Fruit fly (Drosophila melanogaster): Measurements from ENCODE around the gene Nxf3.

Nxf3 gene

dm6 chr3L:13949440-13950066 is 15.4 kb upstream of the Nxf3 start:
- no peak for TF ChIP-seq CG15710 (tag; optimal IDR thresholded peaks at IDR 0.05)
- TF ChIP-seq CG32121 (GFP tag; IDR thresholded peaks at IDR 0.05): peak; percentile 67; the same call in 1 of the 2 replicates
- TF ChIP-seq CG8301 (tag; optimal IDR thresholded peaks at IDR 0.05): peak; percentile 42
- no peak for TF ChIP-seq Pif1B (GFP tag; optimal IDR thresholded peaks at IDR 0.05)
- TF ChIP-seq D1 (tag; optimal IDR thresholded peaks at IDR 0.05): no peak
- TF ChIP-seq Snoo (tag; optimal IDR thresholded peaks at IDR 0.05): no peak
- TF ChIP-seq CG13204 (GFP tag; optimal IDR thresholded peaks at IDR 0.05): no peak
- no peak for TF ChIP-seq fd96Ca (GFP tag; IDR thresholded peaks at IDR 0.05)
- TF ChIP-seq Pif1A (GFP tag; optimal IDR thresholded peaks at IDR 0.05): peak; percentile 6
- no peak for TF ChIP-seq CG8159 (tag; optimal IDR thresholded peaks at IDR 0.05)
- peak; percentile 72 for TF ChIP-seq Ets98B (GFP tag; IDR thresholded peaks at IDR 0.05)
- no peak for TF ChIP-seq CG9948 (tag; optimal IDR thresholded peaks at IDR 0.05)
- no peak for TF ChIP-seq CG17806 (tag; optimal IDR thresholded peaks at IDR 0.05)
- no peak for TF ChIP-seq EcR (GFP tag; optimal IDR thresholded peaks at IDR 0.05)
- no peak for TF ChIP-seq rn (GFP tag; IDR thresholded peaks at IDR 0.05)
- no peak for TF ChIP-seq gl (tag; optimal IDR thresholded peaks at IDR 0.05)
- TF ChIP-seq CG12605 (GFP tag; IDR thresholded peaks at IDR 0.05): 0 out of 2 replicates have a peak, but pooled peaks have one; percentile 38
- no peak for TF ChIP-seq CG10348 (GFP tag; IDR thresholded peaks at IDR 0.05)
- TF ChIP-seq CG14655 (GFP tag; optimal IDR thresholded peaks at IDR 0.05): peak; percentile 33
- TF ChIP-seq CG34367 (tag; optimal IDR thresholded peaks at IDR 0.05): no peak
- peak; percentile 82 for TF ChIP-seq CG4496 (GFP tag; IDR thresholded peaks at IDR 0.05)

dm6 chr3L:13951564-13951963 is 13.4 kb upstream of the Nxf3 start:
- no peak for TF ChIP-seq EcR (GFP tag; optimal IDR thresholded peaks at IDR 0.05)
- TF ChIP-seq CG15710 (tag; optimal IDR thresholded peaks at IDR 0.05): no peak
- no peak for TF ChIP-seq gl (tag; optimal IDR thresholded peaks at IDR 0.05)
- TF ChIP-seq CG8301 (tag; optimal IDR thresholded peaks at IDR 0.05): no peak
- no peak for TF ChIP-seq rn (GFP tag; IDR thresholded peaks at IDR 0.05)
- TF ChIP-seq CG13204 (GFP tag; optimal IDR thresholded peaks at IDR 0.05): no peak
- no peak for TF ChIP-seq CG8159 (tag; optimal IDR thresholded peaks at IDR 0.05)
- no peak for TF ChIP-seq CG14655 (GFP tag; optimal IDR thresholded peaks at IDR 0.05)
- no peak for TF ChIP-seq CG32121 (GFP tag; IDR thresholded peaks at IDR 0.05)
- no peak for TF ChIP-seq Ets98B (GFP tag; IDR thresholded peaks at IDR 0.05)
- no peak for TF ChIP-seq Snoo (tag; optimal IDR thresholded peaks at IDR 0.05)

dm6 chr3L:13952484-13953048 is 12.4 kb upstream of the Nxf3 start:
- TF ChIP-seq Pif1A (GFP tag; optimal IDR thresholded peaks at IDR 0.05) (no peak), CG17806 (tag; optimal IDR thresholded peaks at IDR 0.05) (no peak), CG8159 (tag; optimal IDR thresholded peaks at IDR 0.05) (no peak)

dm6 chr3L:13956667-13957066 is 8.3 kb upstream of the Nxf3 start:
- TF ChIP-seq Pif1A (GFP tag; optimal IDR thresholded peaks at IDR 0.05): no peak
- TF ChIP-seq gl (tag; optimal IDR thresholded peaks at IDR 0.05): no peak
- TF ChIP-seq CG34367 (tag; optimal IDR thresholded peaks at IDR 0.05): no peak
- no peak for TF ChIP-seq EcR (GFP tag; optimal IDR thresholded peaks at IDR 0.05)
- no peak for TF ChIP-seq CG8301 (tag; optimal IDR thresholded peaks at IDR 0.05)
- no peak for TF ChIP-seq CG15710 (tag; optimal IDR thresholded peaks at IDR 0.05)
- TF ChIP-seq CG8159 (tag; optimal IDR thresholded peaks at IDR 0.05): no peak
- no peak for TF ChIP-seq Pif1B (GFP tag; optimal IDR thresholded peaks at IDR 0.05)
- no peak for TF ChIP-seq Snoo (tag; optimal IDR thresholded peaks at IDR 0.05)
- TF ChIP-seq fd96Ca (GFP tag; IDR thresholded peaks at IDR 0.05): no peak
- TF ChIP-seq CG14655 (GFP tag; optimal IDR thresholded peaks at IDR 0.05): no peak
- TF ChIP-seq CG9948 (tag; optimal IDR thresholded peaks at IDR 0.05): no peak
- TF ChIP-seq CG32121 (GFP tag; IDR thresholded peaks at IDR 0.05): no peak
- TF ChIP-seq CG10348 (GFP tag; IDR thresholded peaks at IDR 0.05): no peak

dm6 chr3L:13957212-13957668 is 7.8 kb upstream of the Nxf3 start:
- TF ChIP-seq CG13204 (GFP tag; optimal IDR thresholded peaks at IDR 0.05) (no peak), CG8301 (tag; optimal IDR thresholded peaks at IDR 0.05) (peak; percentile 69), CG32121 (GFP tag; IDR thresholded peaks at IDR 0.05) (peak; percentile 29; the same call in 1 of the 2 replicates), gl (tag; optimal IDR thresholded peaks at IDR 0.05) (no peak), CG12605 (GFP tag; IDR thresholded peaks at IDR 0.05) (no peak), CG17806 (tag; optimal IDR thresholded peaks at IDR 0.05) (peak; percentile 31), CG8159 (tag; optimal IDR thresholded peaks at IDR 0.05) (peak; percentile 57), CG9948 (tag; optimal IDR thresholded peaks at IDR 0.05) (peak; percentile 63), D1 (tag; optimal IDR thresholded peaks at IDR 0.05) (peak; percentile 43), Pif1A (GFP tag; optimal IDR thresholded peaks at IDR 0.05) (peak; percentile 39), CG4496 (GFP tag; IDR thresholded peaks at IDR 0.05) (0 out of 3 replicates have a peak, but pooled peaks have one; percentile 12), Ets98B (GFP tag; IDR thresholded peaks at IDR 0.05) (peak; percentile 37; the same call in 1 of the 2 replicates), CG14655 (GFP tag; optimal IDR thresholded peaks at IDR 0.05) (peak; percentile 80), Snoo (tag; optimal IDR thresholded peaks at IDR 0.05) (peak; percentile 19), rn (GFP tag; IDR thresholded peaks at IDR 0.05) (no peak), CG34367 (tag; optimal IDR thresholded peaks at IDR 0.05) (peak; percentile 15), CG15710 (tag; optimal IDR thresholded peaks at IDR 0.05) (peak; percentile 25)

dm6 chr3L:13957789-13958188 is 7.2 kb upstream of the Nxf3 start:
- TF ChIP-seq CG17806 (tag; optimal IDR thresholded peaks at IDR 0.05): no peak
- no peak for TF ChIP-seq CG10348 (GFP tag; IDR thresholded peaks at IDR 0.05)
- TF ChIP-seq CG12605 (GFP tag; IDR thresholded peaks at IDR 0.05): no peak
- no peak for TF ChIP-seq CG34367 (tag; optimal IDR thresholded peaks at IDR 0.05)
- TF ChIP-seq CG9948 (tag; optimal IDR thresholded peaks at IDR 0.05): no peak
- no peak for TF ChIP-seq fd96Ca (GFP tag; IDR thresholded peaks at IDR 0.05)
- TF ChIP-seq CG8159 (tag; optimal IDR thresholded peaks at IDR 0.05): no peak
- no peak for TF ChIP-seq gl (tag; optimal IDR thresholded peaks at IDR 0.05)
- no peak for TF ChIP-seq CG15710 (tag; optimal IDR thresholded peaks at IDR 0.05)
- TF ChIP-seq Snoo (tag; optimal IDR thresholded peaks at IDR 0.05): no peak
- TF ChIP-seq Ets98B (GFP tag; IDR thresholded peaks at IDR 0.05): no peak
- TF ChIP-seq D1 (tag; optimal IDR thresholded peaks at IDR 0.05): no peak
- no peak for TF ChIP-seq Pif1B (GFP tag; optimal IDR thresholded peaks at IDR 0.05)
- TF ChIP-seq CG32121 (GFP tag; IDR thresholded peaks at IDR 0.05): no peak
- no peak for TF ChIP-seq CG14655 (GFP tag; optimal IDR thresholded peaks at IDR 0.05)
- no peak for TF ChIP-seq EcR (GFP tag; optimal IDR thresholded peaks at IDR 0.05)
- no peak for TF ChIP-seq CG13204 (GFP tag; optimal IDR thresholded peaks at IDR 0.05)
- TF ChIP-seq CG8301 (tag; optimal IDR thresholded peaks at IDR 0.05): no peak

All from whole organism, pupa.